Fruit fly (Drosophila melanogaster): ENCODE data around the gene CG10005.

Gene CG10005

DNA sequence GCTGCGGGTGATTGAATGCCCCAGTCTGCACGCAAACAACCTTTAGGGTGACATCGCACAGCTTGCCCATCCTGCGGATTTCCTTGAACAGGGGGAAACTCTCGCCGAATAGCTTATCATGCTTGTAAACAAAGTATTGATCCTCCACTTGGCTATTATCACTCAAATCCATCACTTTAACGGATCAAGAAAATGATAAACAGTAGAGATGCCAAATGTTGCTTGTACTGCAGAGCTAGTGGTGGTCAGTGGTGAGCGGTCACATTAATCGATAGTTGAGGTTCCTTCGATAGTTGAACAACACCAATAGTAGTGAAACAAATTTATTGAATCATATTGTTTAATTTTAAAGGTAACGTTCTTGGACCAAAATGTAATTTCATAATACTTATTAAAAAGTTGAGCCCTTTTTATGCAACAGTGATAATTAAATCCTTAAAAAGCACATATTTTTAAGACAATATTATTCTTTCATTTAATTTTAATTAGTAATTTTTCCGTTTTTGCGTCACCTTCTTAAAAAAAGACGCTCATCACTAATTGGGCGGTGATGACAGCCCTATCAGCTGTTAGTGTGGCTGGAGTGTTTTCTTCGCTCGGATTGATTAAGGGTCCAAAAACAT is 33.3 kb upstream of the CG10005 start, which contains the start of the genes KLHL18 and GCC185:
KLHL18 (minus strand) TSS at position 233 of the 623 bp plus-strand sequence.
GCC185 (plus strand) TSS at position 571 of the 623 bp plus-strand sequence.
- TF ChIP-seq CG10669 (GFP tag; optimal IDR thresholded peaks at IDR 0.05) (peak; percentile 61), CG6163 (GFP tag; IDR thresholded peaks at IDR 0.05) (no peak; the same call in 2 of the 3 replicates), CG31627 (GFP tag; optimal IDR thresholded peaks at IDR 0.05) (peak; percentile 88), CG1621 (tag; optimal IDR thresholded peaks at IDR 0.05) (no peak), Smox (GFP tag; optimal IDR thresholded peaks at IDR 0.05) (peak; percentile 83), dsx (GFP tag; optimal IDR thresholded peaks at IDR 0.05; ENCODE audit: poor library complexity, severe bottlenecking) (no peak), Sox15 (GFP tag; optimal IDR thresholded peaks at IDR 0.05) (peak; percentile 88), CG15336 (GFP tag; IDR thresholded peaks at IDR 0.05) (no peak), CG34406 (GFP tag; optimal IDR thresholded peaks at IDR 0.05) (peak; percentile 74), pdm3 (GFP tag; optimal IDR thresholded peaks at IDR 0.05) (no peak), CG8632 (GFP tag; optimal IDR thresholded peaks at IDR 0.05) (peak; percentile 55), Gug (GFP tag; IDR thresholded peaks at IDR 0.05) (peak; percentile 61), fkh (GFP tag; optimal IDR thresholded peaks at IDR 0.05) (peak; percentile 55), CG11762 (GFP tag; optimal IDR thresholded peaks at IDR 0.05; ENCODE audit: insufficient read depth) (peak; percentile 59), net (GFP tag; optimal IDR thresholded peaks at IDR 0.05) (peak; percentile 49), CG11902 (GFP tag; optimal IDR thresholded peaks at IDR 0.05) (peak; percentile 84), CG3919 (GFP tag; optimal IDR thresholded peaks at IDR 0.05) (no peak), CG8319 (GFP tag; optimal IDR thresholded peaks at IDR 0.05) (peak; percentile 56), CG3032 (tag; optimal IDR thresholded peaks at IDR 0.05) (peak; percentile 87), CG8119 (GFP tag; IDR thresholded peaks at IDR 0.05) (no peak), Lpt (GFP tag; optimal IDR thresholded peaks at IDR 0.05) (peak; percentile 74), salr (GFP tag; optimal IDR thresholded peaks at IDR 0.05) (peak in 1 of 2 experiments; percentile 66), cyc (GFP tag; optimal IDR thresholded peaks at IDR 0.05) (peak; percentile 87), OdsH (GFP tag; optimal IDR thresholded peaks at IDR 0.05) (peak; percentile 88), CG11294 (GFP tag; IDR thresholded peaks at IDR 0.05) (peak; percentile 35; the same call in 1 of the 2 replicates), dac (GFP tag; optimal IDR thresholded peaks at IDR 0.05) (peak; percentile 49), CG6854 (GFP tag; optimal IDR thresholded peaks at IDR 0.05) (no peak), ss (GFP tag; optimal IDR thresholded peaks at IDR 0.05) (no peak), CG6792 (GFP tag; optimal IDR thresholded peaks at IDR 0.05) (peak; percentile 67), Ets21C (GFP tag; optimal IDR thresholded peaks at IDR 0.05) (peak; percentile 82), Eip78C (GFP tag) (no peak), Eip75B (GFP tag; optimal IDR thresholded peaks at IDR 0.05) (no peak), svp (GFP tag) (peak; percentile 94), Sox102F (GFP tag; optimal IDR thresholded peaks at IDR 0.05) (no peak), CG6276 (GFP tag; optimal IDR thresholded peaks at IDR 0.05) (no peak), lz (GFP tag; optimal IDR thresholded peaks at IDR 0.05) (peak; percentile 88), esn (GFP tag; optimal IDR thresholded peaks at IDR 0.05) (peak; percentile 87), CG4318 (GFP tag; optimal IDR thresholded peaks at IDR 0.05) (no peak), Hr4 (GFP tag; optimal IDR thresholded peaks at IDR 0.05) (peak; percentile 83), CG32006 (GFP tag; optimal IDR thresholded peaks at IDR 0.05) (peak; percentile 79), Blimp-1 (GFP tag; optimal IDR thresholded peaks at IDR 0.05) (peak; percentile 6), Hr39 (GFP tag; optimal IDR thresholded peaks at IDR 0.05) (peak; percentile 87), eg (GFP tag; IDR thresholded peaks at IDR 0.05) (peak; percentile 73), Hr38 (GFP tag; optimal IDR thresholded peaks at IDR 0.05) (no peak), CG10631 (GFP tag; optimal IDR thresholded peaks at IDR 0.05) (peak; percentile 91), Eip93F (GFP tag; optimal IDR thresholded peaks at IDR 0.05) (peak; percentile 12), topi (GFP tag; optimal IDR thresholded peaks at IDR 0.05) (peak; percentile 80), CG16779 (tag; optimal IDR thresholded peaks at IDR 0.05) (no peak), CG6808 (GFP tag; optimal IDR thresholded peaks at IDR 0.05) (peak; percentile 37), spab (GFP tag; optimal IDR thresholded peaks at IDR 0.05) (peak; percentile 38), CG7368 (GFP tag; optimal IDR thresholded peaks at IDR 0.05) (peak; percentile 52)
